Worm (Caenorhabditis elegans): ENCODE results near the gene T15B12.2.

The T15B12.2 gene

ce11 chrIII:5305725-5306124 is 4.0 kb upstream of the T15B12.2 start (continued):
- TF ChIP-seq madf-3 (GFP tag; IDR thresholded peaks at IDR 0.05) (peak; percentile 83), Y67H2A.10 (GFP tag; conservative IDR thresholded peaks at IDR 0.05) (peak; percentile 60; the same call in 1 of the 2 replicates), athp-1 (tag; optimal IDR thresholded peaks at IDR 0.05) (peak; percentile 89), madf-8 (GFP tag; conservative IDR thresholded peaks at IDR 0.05) (peak; percentile 59), nfya-1 (tag; optimal IDR thresholded peaks at IDR 0.05; ENCODE audit: borderline replicate concordance, insufficient read depth) (no peak), ztf-18 (tag; optimal IDR thresholded peaks at IDR 0.05) (peak; percentile 80), C17E4.6 (GFP tag; IDR thresholded peaks at IDR 0.05) (no peak; the same call in 1 of the 2 replicates), pha-4 (tag; optimal IDR thresholded peaks at IDR 0.05) (no peak), somi-1 (GFP tag; optimal IDR thresholded peaks at IDR 0.05) (peak; percentile 76), madf-10 (tag; optimal IDR thresholded peaks at IDR 0.05) (peak; percentile 51), cebp-2 (GFP tag; IDR thresholded peaks at IDR 0.05) (0 out of 2 replicates have a peak, but pooled peaks have one; percentile 58), mxl-1 (tag; optimal IDR thresholded peaks at IDR 0.05) (peak; percentile 92), ztf-28 (GFP tag; IDR thresholded peaks at IDR 0.05) (peak; percentile 83; the same call in 1 of the 2 replicates), rec-8 (tag; optimal IDR thresholded peaks at IDR 0.05) (peak; percentile 83 to 93), ceh-100 (GFP tag; IDR thresholded peaks at IDR 0.05) (0 out of 2 replicates have a peak, but pooled peaks have one; percentile 41), snpc-3.4 (tag; optimal IDR thresholded peaks at IDR 0.05) (peak; percentile 80), F49E8.2 (tag; optimal IDR thresholded peaks at IDR 0.05; ENCODE audit: insufficient read depth) (peak; percentile 66), ceh-58 (GFP tag; IDR thresholded peaks at IDR 0.05) (peak; percentile 91; the same call in 1 of the 2 replicates), Y95B8A.8 (GFP tag; IDR thresholded peaks at IDR 0.05) (peak; percentile 80; the same call in 1 of the 2 replicates), dox-1 (GFP tag; IDR thresholded peaks at IDR 0.05) (no peak; the same call in 1 of the 2 replicates), rpc-1 (optimal IDR thresholded peaks at IDR 0.05) (peak; percentile 89), rpc-1 (tag; optimal IDR thresholded peaks at IDR 0.05) (peak; percentile 97), let-607 (tag; optimal IDR thresholded peaks at IDR 0.05) (peak in 1 of 2 experiments; percentile 58), B0336.3 (GFP tag; IDR thresholded peaks at IDR 0.05) (no peak), nhr-27 (tag; optimal IDR thresholded peaks at IDR 0.05) (peak; percentile 33), lin-26 (GFP tag; IDR thresholded peaks at IDR 0.05) (peak; percentile 98), mes-4 (tag; optimal IDR thresholded peaks at IDR 0.05) (no peak), hlh-26 (GFP tag; conservative IDR thresholded peaks at IDR 0.05) (no peak), ceh-79 (tag; optimal IDR thresholded peaks at IDR 0.05) (peak; percentile 91), gei-17 (GFP tag; optimal IDR thresholded peaks at IDR 0.05) (no peak), F37B4.10 (GFP tag; IDR thresholded peaks at IDR 0.05) (peak; percentile 88; the same call in 1 of the 2 replicates), egl-44 (GFP tag; IDR thresholded peaks at IDR 0.05) (peak; percentile 87; the same call in 1 of the 2 replicates), mel-28 (tag; optimal IDR thresholded peaks at IDR 0.05; ENCODE audit: borderline replicate concordance) (no peak), Y79H2A.3 (GFP tag; conservative IDR thresholded peaks at IDR 0.05) (no peak), attf-6 (GFP tag; IDR thresholded peaks at IDR 0.05) (peak; percentile 68; the same call in 1 of the 2 replicates), tbx-9 (tag; optimal IDR thresholded peaks at IDR 0.05; ENCODE audit: borderline replicate concordance) (no peak), madf-6 (GFP tag; IDR thresholded peaks at IDR 0.05) (no peak; the same call in 1 of the 2 replicates), tlf-1 (GFP tag; optimal IDR thresholded peaks at IDR 0.05) (peak; percentile 49), lin-54 (GFP tag; optimal IDR thresholded peaks at IDR 0.05) (peak; percentile 74), chd-7 (tag; optimal IDR thresholded peaks at IDR 0.05) (peak; percentile 74), egl-18 (GFP tag; IDR thresholded peaks at IDR 0.05) (no peak), ztf-3 (GFP tag; optimal IDR thresholded peaks at IDR 0.05) (no peak), ceh-27 (GFP tag; optimal IDR thresholded peaks at IDR 0.05) (peak; percentile 64), nhr-179 (tag; optimal IDR thresholded peaks at IDR 0.05) (peak; percentile 31), aptf-3 (GFP tag; IDR thresholded peaks at IDR 0.05) (peak; percentile 83; the same call in 1 of the 2 replicates), cebp-1 (GFP tag; IDR thresholded peaks at IDR 0.05) (peak; percentile 66; the same call in 1 of the 2 replicates), cebp-1 (tag; optimal IDR thresholded peaks at IDR 0.05) (peak; percentile 77)
